Worm (Caenorhabditis elegans) whole organism, mixed stage, embryonic: ENCODE results near the gene F49F1.7.

Source experiments
- M03D4.4 ChIP-seq: sonication (generic microtip); optimal IDR thresholded peaks from 2 replicates; lab custom pipeline; 2017; ENCODE audit warnings: mild to moderate bottlenecking, missing genetic modification characterization, missing compliant biosample characterization
- blmp-1 ChIP-seq: fragments of 150-350 bp; optimal IDR thresholded peaks from 2 replicates; lab custom pipeline; 2014; ENCODE audit warnings: missing biosample characterization, missing genetic modification characterization
- ceh-39 ChIP-seq: fragments of 150-350 bp; optimal IDR thresholded peaks from 2 replicates; lab custom pipeline; 2014; ENCODE audit warnings: missing biosample characterization, missing genetic modification characterization
- ceh-43 ChIP-seq: fragments of 200-800 bp; sonication (Bioruptor generic); optimal IDR thresholded peaks from 2 replicates; lab custom pipeline; 2018; ENCODE audit warnings: mild to moderate bottlenecking, missing genetic modification characterization, moderate library complexity, missing compliant biosample characterization
- ces-1 ChIP-seq: fragments of 150-350 bp; optimal IDR thresholded peaks from 2 replicates; lab custom pipeline; 2014; ENCODE audit warnings: missing biosample characterization, missing genetic modification reagents, missing genetic modification characterization
- cnd-1 ChIP-seq: fragments of 200-800 bp; sonication (Bioruptor generic); optimal IDR thresholded peaks from 2 replicates; lab custom pipeline; 2018; ENCODE audit warnings: mild to moderate bottlenecking, missing genetic modification characterization, missing compliant biosample characterization
- drap-1 ChIP-seq: fragments of 200-800 bp; sonication (Bioruptor generic); optimal IDR thresholded peaks from 3 replicates; lab custom pipeline; 2018; ENCODE audit warnings: mild to moderate bottlenecking, missing genetic modification characterization, missing compliant biosample characterization
- elt-1 ChIP-seq: sonication (generic microtip); optimal IDR thresholded peaks from 2 replicates; lab custom pipeline; 2017; ENCODE audit warnings: missing genetic modification characterization, mild to moderate bottlenecking, missing compliant biosample characterization, antibody characterized with exemption, moderate library complexity, borderline replicate concordance; ENCODE audit not compliant: insufficient read depth
- elt-3 ChIP-seq: fragments of 150-350 bp; optimal IDR thresholded peaks from 2 replicates; lab custom pipeline; 2014; ENCODE audit warnings: missing biosample characterization, missing genetic modification characterization
- flh-1 ChIP-seq: fragments of 200-800 bp; sonication (Bioruptor generic); optimal IDR thresholded peaks from 2 replicates; lab custom pipeline; 2018; ENCODE audit warnings: mild to moderate bottlenecking, missing genetic modification characterization, moderate library complexity, missing compliant biosample characterization
- ham-2 ChIP-seq: fragments of 200-800 bp; sonication (Bioruptor generic); optimal IDR thresholded peaks from 2 replicates; lab custom pipeline; 2018; ENCODE audit warnings: mild to moderate bottlenecking, missing genetic modification characterization, missing compliant biosample characterization
- lin-13 ChIP-seq: fragments of 150-350 bp; optimal IDR thresholded peaks from 2 replicates; lab custom pipeline; 2014; ENCODE audit warnings: missing biosample characterization, missing genetic modification characterization
- lin-32 ChIP-seq: fragments of 200-800 bp; sonication (Bioruptor generic); optimal IDR thresholded peaks from 2 replicates; lab custom pipeline; 2018; ENCODE audit warnings: mild to moderate bottlenecking, missing genetic modification characterization, missing compliant biosample characterization
- mep-1 ChIP-seq: fragments of 150-350 bp; optimal IDR thresholded peaks from 2 replicates; lab custom pipeline; 2017; ENCODE audit warnings: missing biosample characterization, missing genetic modification reagents, missing genetic modification characterization, inconsistent platforms
- mls-2 ChIP-seq: sonication (generic microtip); optimal IDR thresholded peaks from 2 replicates; lab custom pipeline; 2016; ENCODE audit warnings: mild to moderate bottlenecking, missing genetic modification characterization, moderate library complexity, missing compliant biosample characterization
- nhr-12 ChIP-seq: fragments of 150-350 bp; optimal IDR thresholded peaks from 2 replicates; lab custom pipeline; 2014; ENCODE audit warnings: missing biosample characterization, missing genetic modification characterization
- nhr-2 ChIP-seq: fragments of 150-350 bp; optimal IDR thresholded peaks from 2 replicates; lab custom pipeline; 2014; ENCODE audit warnings: missing biosample characterization, missing genetic modification characterization
- nhr-237 ChIP-seq: fragments of 150-350 bp; optimal IDR thresholded peaks from 2 replicates; lab custom pipeline; 2014; ENCODE audit warnings: missing biosample characterization, missing genetic modification characterization
- nhr-28 ChIP-seq: fragments of 150-350 bp; optimal IDR thresholded peaks from 2 replicates; lab custom pipeline; 2014; ENCODE audit warnings: missing biosample characterization, missing genetic modification characterization
- nhr-76 ChIP-seq: sonication (generic microtip); optimal IDR thresholded peaks from 2 replicates; lab custom pipeline; 2017; ENCODE audit warnings: missing biosample characterization, missing genetic modification characterization
- sem-2 ChIP-seq: fragments of 200-800 bp; sonication (Bioruptor generic); optimal IDR thresholded peaks from 2 replicates; lab custom pipeline; 2018; ENCODE audit warnings: mild to moderate bottlenecking, missing genetic modification characterization, missing compliant biosample characterization
- snpc-4 ChIP-seq: fragments of 150-350 bp; optimal IDR thresholded peaks from 2 replicates; lab custom pipeline; 2014; ENCODE audit warnings: missing biosample characterization, missing genetic modification characterization
- sptf-1 ChIP-seq: sonication (generic microtip); optimal IDR thresholded peaks from 2 replicates; lab custom pipeline; 2017; ENCODE audit warnings: mild to moderate bottlenecking, missing genetic modification characterization, moderate library complexity, missing compliant biosample characterization
- tbx-8 ChIP-seq: fragments of 200-800 bp; sonication (Bioruptor generic); optimal IDR thresholded peaks from 2 replicates; lab custom pipeline; 2018; ENCODE audit warnings: mild to moderate bottlenecking, missing genetic modification characterization, moderate library complexity, missing compliant biosample characterization
- unc-120 ChIP-seq: sonication (generic microtip); optimal IDR thresholded peaks from 2 replicates; lab custom pipeline; 2017; ENCODE audit warnings: missing genetic modification characterization, missing compliant biosample characterization; ENCODE audit not compliant: poor library complexity, severe bottlenecking
- unc-39 ChIP-seq: fragments of 150-350 bp; optimal IDR thresholded peaks from 2 replicates; lab custom pipeline; 2014; ENCODE audit warnings: missing biosample characterization, missing genetic modification characterization
- zip-8 ChIP-seq: fragments of 150-350 bp; optimal IDR thresholded peaks from 2 replicates; lab custom pipeline; 2014; ENCODE audit warnings: missing biosample characterization, missing genetic modification characterization
- ztf-11 ChIP-seq: fragments of 150-350 bp; optimal IDR thresholded peaks from 2 replicates; lab custom pipeline; 2014; ENCODE audit warnings: missing biosample characterization, missing genetic modification characterization

The F49F1.7 gene

DNA sequence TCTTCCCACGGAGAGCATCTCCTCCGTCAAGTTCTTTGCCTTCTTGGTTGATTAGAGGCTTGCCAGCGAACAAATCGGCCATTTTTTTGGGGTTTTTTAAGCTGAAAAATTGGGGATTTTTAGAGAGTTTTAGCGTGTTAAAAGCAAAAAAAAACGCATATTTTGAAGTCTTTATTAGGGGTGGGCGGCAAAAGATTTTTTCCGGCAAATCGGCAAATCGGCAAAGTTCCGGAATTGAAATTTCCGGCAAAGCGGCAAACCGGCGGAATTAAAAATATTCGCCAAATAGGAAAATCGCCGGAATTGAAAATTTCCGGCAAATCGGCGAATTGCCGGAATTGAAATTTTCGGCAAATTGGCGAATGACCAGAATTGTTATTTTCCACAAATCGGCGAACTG, 41.4 kb downstream of the F49F1.7 start, which contains the start of gene C35B1.5:
Gene C35B1.5, minus strand, starts transcription at position 101 of the 400 bp plus-strand sequence.
- no peak for TF ChIP-seq ham-2
- TF ChIP-seq nhr-76 (tag; lab: Kevin White, UChicago) = no peak
- TF ChIP-seq mls-2 (tag; lab: Kevin White, UChicago) = no peak
- no peak for TF ChIP-seq M03D4.4 (tag; lab: Kevin White, UChicago)
- TF ChIP-seq snpc-4 = no peak
- TF ChIP-seq nhr-2 (tag; lab: Kevin White, UChicago) = no peak
- TF ChIP-seq ztf-11 = no peak
- TF ChIP-seq cnd-1 (tag; lab: Kevin White, UChicago) = no peak
- TF ChIP-seq nhr-28 (tag; lab: Kevin White, UChicago) = no peak
- no peak for TF ChIP-seq lin-32 (GFP tag; lab: Kevin White, UChicago)
- TF ChIP-seq zip-8 (tag; lab: Kevin White, UChicago) = no peak
- no peak for TF ChIP-seq blmp-1 (tag; lab: Kevin White, UChicago)

DNA sequence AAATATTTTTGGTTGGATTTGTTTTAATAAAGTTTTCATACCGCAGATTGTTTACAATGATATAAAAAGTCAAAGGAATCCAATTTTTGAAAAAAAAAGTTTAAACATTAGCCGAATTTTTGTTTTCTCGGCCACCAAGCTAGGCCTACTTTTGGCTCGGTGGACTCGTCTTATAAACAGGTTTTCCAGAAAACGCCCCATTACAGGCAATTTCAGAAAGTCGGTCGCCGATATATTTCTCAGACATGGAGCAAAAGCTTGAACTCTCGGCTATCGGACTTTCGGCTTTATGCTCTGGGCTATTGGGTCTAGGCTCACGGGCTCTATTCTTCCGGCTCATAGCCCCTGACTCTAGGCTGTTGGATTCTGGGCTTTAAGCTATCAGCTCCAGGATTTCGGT, 42.5 kb downstream of the F49F1.7 start:
- TF ChIP-seq unc-39 (tag; lab: Kevin White, UChicago) (no peak), cnd-1 (tag; lab: Kevin White, UChicago) (no peak), snpc-4 (no peak), lin-13 (tag; lab: Kevin White, UChicago) (no peak), ceh-43 (GFP tag; lab: Kevin White, UChicago) (no peak)

DNA sequence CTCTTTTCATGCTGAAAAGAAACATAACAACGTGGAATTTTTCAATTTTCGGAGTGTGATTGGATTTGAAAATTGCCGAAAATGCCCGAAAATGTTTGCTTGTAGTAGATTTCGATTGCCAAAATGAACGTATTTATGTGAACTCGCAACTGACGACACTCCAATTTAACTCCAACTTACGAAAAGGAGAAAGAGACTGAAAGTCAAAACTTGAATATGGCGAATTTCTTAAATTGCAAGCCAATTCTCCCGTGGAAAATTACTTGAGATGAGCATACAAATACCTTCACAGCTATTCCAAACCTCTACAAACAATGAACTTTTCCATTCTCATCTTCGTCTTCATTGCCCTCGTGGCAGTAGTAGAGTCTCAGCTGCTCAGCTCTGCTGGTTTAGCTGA, 43.0 kb downstream of the F49F1.7 start:
- TF ChIP-seq lin-13 (tag; lab: Kevin White, UChicago) = no peak

DNA sequence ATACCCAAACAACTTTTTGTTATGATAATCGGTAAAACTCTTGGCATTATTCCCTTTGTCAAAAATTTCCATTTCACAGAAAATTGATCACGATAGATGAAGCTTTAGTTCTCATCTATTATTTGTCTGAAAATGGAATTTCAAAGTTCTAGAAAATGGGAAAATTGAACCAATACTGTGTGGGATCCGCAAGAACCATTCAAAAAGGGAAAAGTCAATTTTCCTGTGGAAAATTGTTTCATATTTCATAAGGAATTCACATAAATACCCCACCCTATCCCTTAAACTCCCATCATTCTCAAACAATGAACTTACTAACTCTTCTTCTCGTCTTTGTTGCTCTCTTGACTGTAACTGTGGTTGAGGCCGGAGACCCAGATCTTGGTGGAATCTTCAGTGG, 44.7 kb downstream of the F49F1.7 start, which contains the start of the genes C35B1.9 and C35B1.3:
Gene C35B1.9, minus strand, starts transcription at position 101 of the 400 bp plus-strand sequence.
Gene C35B1.3, plus strand, starts transcription at position 306 of the 400 bp plus-strand sequence.
- no peak for TF ChIP-seq nhr-28 (tag; lab: Kevin White, UChicago)
- no peak for TF ChIP-seq ceh-39
- no peak for TF ChIP-seq elt-3 (tag; lab: Kevin White, UChicago)
- no peak for TF ChIP-seq snpc-4

DNA sequence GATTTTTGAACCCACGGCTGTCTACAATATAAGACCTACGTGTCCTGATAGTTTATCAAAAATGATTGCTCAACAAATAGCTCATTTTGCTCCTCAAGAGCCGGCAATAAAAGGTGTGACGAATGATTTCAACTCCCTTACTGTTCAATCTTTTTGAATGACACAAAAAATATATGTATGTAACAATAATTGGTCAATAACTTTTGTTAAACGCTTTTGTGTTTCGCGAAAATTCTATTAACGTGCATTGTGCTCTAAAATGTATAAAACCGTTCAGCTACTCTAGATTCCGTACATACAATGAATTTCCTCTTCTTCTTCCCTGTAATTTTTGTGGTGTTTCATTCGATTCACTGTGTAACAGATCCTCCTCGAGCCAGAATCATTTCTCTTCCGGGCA, 46.0 kb downstream of the F49F1.7 start, which contains the start of gene C35B1.4:
Gene C35B1.4, plus strand, starts transcription at position 301 of the 400 bp plus-strand sequence.
- TF ChIP-seq elt-1 (tag; lab: Kevin White, UChicago) = no peak
- no peak for TF ChIP-seq unc-120 (tag; lab: Kevin White, UChicago)
- TF ChIP-seq unc-39 (tag; lab: Kevin White, UChicago) = no peak
- no peak for TF ChIP-seq cnd-1 (tag; lab: Kevin White, UChicago)
- no peak for TF ChIP-seq ces-1 (GFP tag; lab: Kevin White, UChicago)
- no peak for TF ChIP-seq sptf-1
- no peak for TF ChIP-seq nhr-12 (tag; lab: Kevin White, UChicago)
- no peak for TF ChIP-seq drap-1 (GFP tag; lab: Kevin White, UChicago)

DNA sequence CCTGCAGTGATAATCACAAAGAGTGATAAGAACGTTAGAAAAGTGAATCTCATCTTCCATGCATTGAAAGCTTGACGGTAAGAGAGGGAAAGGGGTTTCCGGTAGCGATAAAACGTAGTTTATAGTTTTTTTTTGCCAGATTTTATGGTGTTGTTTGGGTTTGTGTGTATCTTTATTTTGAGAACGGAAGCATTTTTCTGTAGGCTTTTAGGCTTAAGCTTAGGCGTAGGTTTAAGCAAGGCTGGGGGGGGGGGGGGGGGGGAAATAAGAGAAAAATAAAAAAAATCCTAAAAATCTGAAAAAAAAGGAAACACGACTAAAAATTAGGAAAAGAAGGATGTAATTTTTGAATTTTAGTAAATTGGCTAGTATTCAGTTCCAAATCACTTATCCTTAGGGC, 46.7 kb downstream of the F49F1.7 start, which contains the start of gene C35B1.8:
Gene C35B1.8, minus strand, starts transcription at position 101 of the 400 bp plus-strand sequence.
- TF ChIP-seq nhr-76 (tag; lab: Kevin White, UChicago) (no peak), sptf-1 (no peak), unc-120 (tag; lab: Kevin White, UChicago) (no peak)

DNA sequence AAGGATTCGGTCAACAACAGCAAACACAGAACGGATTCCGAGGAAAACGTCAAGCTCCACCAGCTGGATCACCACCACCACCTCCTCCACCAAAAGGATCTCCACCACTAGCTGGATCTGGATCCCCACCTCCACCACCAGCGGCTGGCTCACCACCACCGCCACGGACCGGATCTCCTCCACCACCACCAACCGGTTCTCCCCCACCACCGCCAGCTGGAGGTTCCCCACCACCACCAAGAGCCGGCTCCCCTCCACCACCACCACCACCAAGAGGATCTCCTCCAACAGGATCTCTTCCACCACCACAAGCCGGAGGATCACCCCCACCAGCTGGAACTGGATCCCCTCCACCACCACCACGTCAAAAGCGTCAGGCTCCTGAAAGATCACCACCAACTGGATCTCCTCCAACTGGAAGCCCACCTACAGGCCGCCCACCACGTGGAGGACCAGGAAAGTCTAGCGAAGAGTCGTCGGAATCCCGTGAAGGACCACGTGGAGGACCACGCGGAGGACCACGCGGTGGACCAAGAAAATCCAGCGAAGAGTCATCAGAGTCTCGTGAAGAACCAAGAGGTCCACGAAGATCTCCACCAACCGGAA, 48.8 kb downstream of the F49F1.7 start:
- no peak for TF ChIP-seq sem-2
- no peak for TF ChIP-seq nhr-12 (tag; lab: Kevin White, UChicago)
- TF ChIP-seq sptf-1 = no peak
- TF ChIP-seq zip-8 (tag; lab: Kevin White, UChicago) = no peak
- TF ChIP-seq lin-13 (tag; lab: Kevin White, UChicago) = no peak
- no peak for TF ChIP-seq snpc-4
- TF ChIP-seq ham-2 = no peak
- no peak for TF ChIP-seq flh-1 (GFP tag; lab: Kevin White, UChicago)
- TF ChIP-seq mep-1 (tag; lab: Kevin White, UChicago) = no peak
- no peak for TF ChIP-seq nhr-237 (tag; lab: Kevin White, UChicago)
- TF ChIP-seq blmp-1 (tag; lab: Kevin White, UChicago) = no peak
- TF ChIP-seq elt-1 (tag; lab: Kevin White, UChicago) = no peak
- no peak for TF ChIP-seq nhr-28 (tag; lab: Kevin White, UChicago)
- no peak for TF ChIP-seq tbx-8
